Fruit fly (Drosophila melanogaster): ENCODE results near the gene Glut4EF.

Gene Glut4EF

dm6 chr3R:9978977-9979376 is 104.5 kb downstream of the Glut4EF start:
- TF ChIP-seq psq (optimal IDR thresholded peaks at IDR 0.05) = no peak
- TF ChIP-seq pan (optimal IDR thresholded peaks at IDR 0.05) = no peak
- no peak for TF ChIP-seq Dll (optimal IDR thresholded peaks at IDR 0.05)
- no peak for TF ChIP-seq CG8478 (optimal IDR thresholded peaks at IDR 0.05)
- no peak for TF ChIP-seq usp (GFP tag; optimal IDR thresholded peaks at IDR 0.05)
- TF ChIP-seq EcR (GFP tag; optimal IDR thresholded peaks at IDR 0.05) = no peak

- TF ChIP-seq EcR (GFP tag; optimal IDR thresholded peaks at IDR 0.05) (no peak), Dll (optimal IDR thresholded peaks at IDR 0.05) (no peak), CG8478 (optimal IDR thresholded peaks at IDR 0.05) (no peak), usp (GFP tag; optimal IDR thresholded peaks at IDR 0.05) (no peak), pan (optimal IDR thresholded peaks at IDR 0.05) (no peak), psq (optimal IDR thresholded peaks at IDR 0.05) (no peak)
These were observed 111.3 kb downstream of the Glut4EF start, which contains the start of gene Art4 for dm6 chr3R:9985585-9986393. Art4 (minus strand) TSS chr3R:9986060.

- no peak for TF ChIP-seq CG8478 (optimal IDR thresholded peaks at IDR 0.05)
- no peak for TF ChIP-seq pan (optimal IDR thresholded peaks at IDR 0.05)
- no peak for TF ChIP-seq Dll (optimal IDR thresholded peaks at IDR 0.05)
- no peak for TF ChIP-seq EcR (GFP tag; optimal IDR thresholded peaks at IDR 0.05)
- no peak for TF ChIP-seq usp (GFP tag; optimal IDR thresholded peaks at IDR 0.05)
- no peak for TF ChIP-seq psq (optimal IDR thresholded peaks at IDR 0.05)
These were observed 122.3 kb downstream of the Glut4EF start, which contains the start of the genes Gr85a and Spn85F for dm6 chr3R:9996689-9997213. Gr85a (minus strand) TSS chr3R:9996789. Spn85F (plus strand) TSS chr3R:9997163.

dm6 chr3R:10001174-10001789 is 126.8 kb downstream of the Glut4EF start, which contains the start of gene CG5359:
CG5359 (minus strand) TSS chr3R:10001276.
- TF ChIP-seq EcR (GFP tag; optimal IDR thresholded peaks at IDR 0.05) (no peak), CG8478 (optimal IDR thresholded peaks at IDR 0.05) (no peak), usp (GFP tag; optimal IDR thresholded peaks at IDR 0.05) (no peak), psq (optimal IDR thresholded peaks at IDR 0.05) (no peak), pan (optimal IDR thresholded peaks at IDR 0.05) (no peak), Dll (optimal IDR thresholded peaks at IDR 0.05) (no peak)

dm6 chr3R:10024032-10024712 is 149.7 kb downstream of the Glut4EF start:
- TF ChIP-seq psq (optimal IDR thresholded peaks at IDR 0.05) (no peak), pan (optimal IDR thresholded peaks at IDR 0.05) (no peak), EcR (GFP tag; optimal IDR thresholded peaks at IDR 0.05) (no peak), CG8478 (optimal IDR thresholded peaks at IDR 0.05) (no peak), usp (GFP tag; optimal IDR thresholded peaks at IDR 0.05) (no peak), Dll (optimal IDR thresholded peaks at IDR 0.05) (no peak)

dm6 chr3R:10025050-10025449 is 150.6 kb downstream of the Glut4EF start, which contains the start of gene CG31407:
CG31407 (minus strand) TSS chr3R:10025150.
- TF ChIP-seq pan (optimal IDR thresholded peaks at IDR 0.05) (no peak), EcR (GFP tag; optimal IDR thresholded peaks at IDR 0.05) (no peak), psq (optimal IDR thresholded peaks at IDR 0.05) (no peak)

- no peak for TF ChIP-seq Dll (optimal IDR thresholded peaks at IDR 0.05)
- no peak for TF ChIP-seq usp (GFP tag; optimal IDR thresholded peaks at IDR 0.05)
- TF ChIP-seq EcR (GFP tag; optimal IDR thresholded peaks at IDR 0.05) = no peak
- no peak for TF ChIP-seq psq (optimal IDR thresholded peaks at IDR 0.05)
- TF ChIP-seq pan (optimal IDR thresholded peaks at IDR 0.05) = no peak
- TF ChIP-seq CG8478 (optimal IDR thresholded peaks at IDR 0.05) = no peak
These were observed 153.9 kb downstream of the Glut4EF start for dm6 chr3R:10028378-10028777.

dm6 chr3R:10031480-10031879 is 157.0 kb downstream of the Glut4EF start:
- no peak for TF ChIP-seq pan (optimal IDR thresholded peaks at IDR 0.05)
- TF ChIP-seq CG8478 (optimal IDR thresholded peaks at IDR 0.05) = no peak
- TF ChIP-seq Dll (optimal IDR thresholded peaks at IDR 0.05) = no peak
- TF ChIP-seq psq (optimal IDR thresholded peaks at IDR 0.05) = no peak
- TF ChIP-seq usp (GFP tag; optimal IDR thresholded peaks at IDR 0.05) = no peak
- no peak for TF ChIP-seq EcR (GFP tag; optimal IDR thresholded peaks at IDR 0.05)

- TF ChIP-seq usp (GFP tag; optimal IDR thresholded peaks at IDR 0.05) (no peak), EcR (GFP tag; optimal IDR thresholded peaks at IDR 0.05) (no peak), Dll (optimal IDR thresholded peaks at IDR 0.05) (no peak), pan (optimal IDR thresholded peaks at IDR 0.05) (no peak), psq (optimal IDR thresholded peaks at IDR 0.05) (no peak), CG8478 (optimal IDR thresholded peaks at IDR 0.05) (no peak)
These were observed 158.7 kb downstream of the Glut4EF start for dm6 chr3R:10032951-10033720.

- no peak for TF ChIP-seq EcR (GFP tag; optimal IDR thresholded peaks at IDR 0.05)
- no peak for TF ChIP-seq Dll (optimal IDR thresholded peaks at IDR 0.05)
- TF ChIP-seq psq (optimal IDR thresholded peaks at IDR 0.05) = no peak
- no peak for TF ChIP-seq usp (GFP tag; optimal IDR thresholded peaks at IDR 0.05)
- no peak for TF ChIP-seq pan (optimal IDR thresholded peaks at IDR 0.05)
- no peak for TF ChIP-seq CG8478 (optimal IDR thresholded peaks at IDR 0.05)
These were observed 160.5 kb downstream of the Glut4EF start for dm6 chr3R:10034995-10035446.

dm6 chr3R:10035765-10036164 is 161.3 kb downstream of the Glut4EF start:
- no peak for TF ChIP-seq psq (optimal IDR thresholded peaks at IDR 0.05)
- no peak for TF ChIP-seq pan (optimal IDR thresholded peaks at IDR 0.05)
- no peak for TF ChIP-seq usp (GFP tag; optimal IDR thresholded peaks at IDR 0.05)
- TF ChIP-seq EcR (GFP tag; optimal IDR thresholded peaks at IDR 0.05) = no peak
- TF ChIP-seq Dll (optimal IDR thresholded peaks at IDR 0.05) = no peak
- TF ChIP-seq CG8478 (optimal IDR thresholded peaks at IDR 0.05) = no peak

All from whole organism.